Fruit fly (Drosophila melanogaster): ENCODE measurements around the gene Pyroxd1.
A peak's percentile ranks its signal among the peaks of the same experiment; 100 is the strongest.

Gene Pyroxd1

dm6 chr2L:20075234-20075803 is 15.9 kb upstream of the Pyroxd1 start, which contains the start of the genes pr and neb (continued):
- TF ChIP-seq CG12659 (GFP tag; optimal IDR thresholded peaks at IDR 0.05) (peak; percentile 79), gcm (GFP tag; optimal IDR thresholded peaks at IDR 0.05) (peak; percentile 36), CG1792 (GFP tag; optimal IDR thresholded peaks at IDR 0.05) (no peak), CG43689 (GFP tag; IDR thresholded peaks at IDR 0.05) (no peak), CrebB (tag; optimal IDR thresholded peaks at IDR 0.05) (peak; percentile 51), CG15601 (tag; optimal IDR thresholded peaks at IDR 0.05) (peak; percentile 66), CG3281 (GFP tag; optimal IDR thresholded peaks at IDR 0.05) (no peak), sob (GFP tag; IDR thresholded peaks at IDR 0.05) (peak; percentile 77), Hand (GFP tag; optimal IDR thresholded peaks at IDR 0.05) (peak; percentile 19), Ptx1 (GFP tag; IDR thresholded peaks at IDR 0.05) (peak; percentile 70), NK7.1 (GFP tag; optimal IDR thresholded peaks at IDR 0.05) (peak; percentile 16), CG31224 (GFP tag; IDR thresholded peaks at IDR 0.05) (no peak), Rfx (GFP tag; IDR thresholded peaks at IDR 0.05) (peak; percentile 84), CG4617 (GFP tag; optimal IDR thresholded peaks at IDR 0.05; ENCODE audit: borderline replicate concordance) (peak; percentile 25), CG15514 (GFP tag; optimal IDR thresholded peaks at IDR 0.05) (peak; percentile 98), fu2 (GFP tag; optimal IDR thresholded peaks at IDR 0.05) (no peak), Mes4 (GFP tag; optimal IDR thresholded peaks at IDR 0.05) (no peak), BtbVII (GFP tag; optimal IDR thresholded peaks at IDR 0.05) (no peak), CG11085 (GFP tag; IDR thresholded peaks at IDR 0.05) (no peak), tll (GFP tag; optimal IDR thresholded peaks at IDR 0.05) (peak in 1 of 2 experiments; percentile 34), CG2712 (tag; optimal IDR thresholded peaks at IDR 0.05) (peak; percentile 55), Vsx1 (GFP tag; optimal IDR thresholded peaks at IDR 0.05) (peak; percentile 70), gcm2 (GFP tag; optimal IDR thresholded peaks at IDR 0.05) (no peak), sqz (GFP tag; optimal IDR thresholded peaks at IDR 0.05) (peak; percentile 51), D (optimal IDR thresholded peaks at IDR 0.05) (no peak), D (GFP tag; optimal IDR thresholded peaks at IDR 0.05) (no peak), Neu2 (GFP tag; optimal IDR thresholded peaks at IDR 0.05; ENCODE audit: borderline replicate concordance) (no peak), CG10979 (tag; optimal IDR thresholded peaks at IDR 0.05) (peak; percentile 3), CG8290 (GFP tag; optimal IDR thresholded peaks at IDR 0.05) (peak; percentile 56), CG8290 (tag; optimal IDR thresholded peaks at IDR 0.05) (peak in 1 of 2 experiments; percentile 64), CG2875 (GFP tag; optimal IDR thresholded peaks at IDR 0.05) (no peak), ab (GFP tag; optimal IDR thresholded peaks at IDR 0.05) (no peak), NC2α (GFP tag; optimal IDR thresholded peaks at IDR 0.05) (no peak), ftz-f1 (GFP tag; optimal IDR thresholded peaks at IDR 0.05) (no peak), Lim3 (GFP tag; IDR thresholded peaks at IDR 0.05) (no peak), vfl (GFP tag; optimal IDR thresholded peaks at IDR 0.05) (no peak), jing (GFP tag; optimal IDR thresholded peaks at IDR 0.05) (no peak), CG13296 (GFP tag; optimal IDR thresholded peaks at IDR 0.05) (no peak), fd3F (GFP tag; optimal IDR thresholded peaks at IDR 0.05) (peak; percentile 8), hkb (optimal IDR thresholded peaks at IDR 0.05) (peak; percentile 58), hkb (GFP tag; IDR thresholded peaks at IDR 0.05) (peak; percentile 82), CG12219 (GFP tag; optimal IDR thresholded peaks at IDR 0.05) (no peak), danr (GFP tag; IDR thresholded peaks at IDR 0.05) (no peak), Jarid2 (GFP tag; optimal IDR thresholded peaks at IDR 0.05) (no peak), CG3847 (GFP tag; IDR thresholded peaks at IDR 0.05) (peak; percentile 81), CG8478 (optimal IDR thresholded peaks at IDR 0.05) (no peak), Hr3 (GFP tag; optimal IDR thresholded peaks at IDR 0.05) (peak; percentile 60), E2f2 (GFP tag; IDR thresholded peaks at IDR 0.05) (peak; percentile 94), odd (GFP tag; optimal IDR thresholded peaks at IDR 0.05) (no peak), chif (GFP tag; optimal IDR thresholded peaks at IDR 0.05) (no peak), az2 (GFP tag; optimal IDR thresholded peaks at IDR 0.05) (peak; percentile 60), CG13624 (GFP tag; optimal IDR thresholded peaks at IDR 0.05) (peak; percentile 31)
